Worm (Caenorhabditis elegans): ENCODE results near the gene rps-4.

DNA sequence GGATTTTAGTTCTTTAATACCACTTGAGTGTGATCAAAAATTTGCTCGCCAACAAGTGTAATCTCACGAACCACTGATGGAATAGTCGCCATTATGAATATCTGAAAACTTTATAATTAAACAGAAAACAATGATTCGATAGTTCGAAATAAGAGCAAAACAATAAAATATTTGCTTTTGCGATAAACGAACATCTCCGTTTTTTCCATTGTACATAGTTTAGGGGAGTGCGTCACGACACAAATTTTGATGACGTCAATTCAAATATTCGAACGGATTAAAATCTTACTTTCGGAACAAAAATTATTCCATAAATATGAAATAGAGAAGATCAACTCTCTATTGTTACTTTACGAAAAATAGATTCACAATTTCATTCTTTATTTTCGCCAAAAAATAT is 49.5 kb upstream of the rps-4 start, which contains the start of gene mutd-1:
- TF ChIP-seq flt-1 (GFP tag; IDR thresholded peaks at IDR 0.05) (no peak), ref-1 (GFP tag; conservative IDR thresholded peaks at IDR 0.05) (no peak), med-1 (GFP tag; optimal IDR thresholded peaks at IDR 0.05; ENCODE audit: insufficient read depth) (no peak), ztf-29 (GFP tag; IDR thresholded peaks at IDR 0.05) (no peak), ztf-23 (GFP tag; IDR thresholded peaks at IDR 0.05) (no peak), klf-2 (GFP tag; conservative IDR thresholded peaks at IDR 0.05) (no peak), cog-1 (tag; optimal IDR thresholded peaks at IDR 0.05) (no peak), tab-1 (GFP tag; IDR thresholded peaks at IDR 0.05) (no peak), T22C8.4 (GFP tag; IDR thresholded peaks at IDR 0.05) (no peak)
